Fruit fly (Drosophila melanogaster) whole organism, embryonic: ENCODE measurements around the gene Nup98-96.

Experiments used
- Aef1 ChIP-seq: fragments of 200-800 bp; sonication (Bioruptor generic); IDR thresholded peaks from 3 replicates; pipeline ENCODE4 v1.3.6; 2022; ENCODE audit warnings: missing biosample characterization, missing genetic modification characterization
- CG10654 ChIP-seq: fragments of 200-800 bp; sonication (Bioruptor generic); optimal IDR thresholded peaks from 2 replicates; lab custom pipeline; 2016; ENCODE audit warnings: missing biosample characterization, missing genetic modification characterization
- CG11695 ChIP-seq: fragments of 200-800 bp; sonication (Bioruptor generic); IDR thresholded peaks from 3 replicates; pipeline ENCODE4 v1.3.6; 2022; ENCODE audit warnings: missing biosample characterization, missing genetic modification characterization
- CG11723 ChIP-seq: fragments of 200-800 bp; sonication (Bioruptor generic); optimal IDR thresholded peaks from 2 replicates; lab custom pipeline; 2017; ENCODE audit warnings: missing biosample characterization, mild to moderate bottlenecking, missing genetic modification characterization
- CG12155 ChIP-seq: fragments of 200-800 bp; sonication (Bioruptor generic); optimal IDR thresholded peaks from 3 replicates; lab custom pipeline; 2016; ENCODE audit warnings: missing biosample characterization, missing genetic modification characterization
- CG12219 ChIP-seq: fragments of 200-800 bp; sonication (Bioruptor generic); optimal IDR thresholded peaks from 3 replicates; lab custom pipeline; 2018; ENCODE audit warnings: missing biosample characterization, mild to moderate bottlenecking, missing genetic modification characterization
- CG12236 ChIP-seq: fragments of 200-800 bp; sonication (Bioruptor generic); optimal IDR thresholded peaks from 2 replicates; lab custom pipeline; 2016; ENCODE audit warnings: missing biosample characterization, missing genetic modification characterization
- CG12391 ChIP-seq: fragments of 200-800 bp; sonication (Bioruptor generic); optimal IDR thresholded peaks from 3 replicates; lab custom pipeline; 2018; ENCODE audit warnings: missing biosample characterization, mild to moderate bottlenecking, missing genetic modification characterization, moderate library complexity
- CG13287 ChIP-seq: fragments of 200-800 bp; sonication (Bioruptor generic); IDR thresholded peaks from 2 replicates; pipeline ENCODE4 v1.3.6; 2022; ENCODE audit warnings: missing biosample characterization, missing genetic modification characterization; ENCODE audit not compliant: partially characterized antibody
- CG13424 ChIP-seq: fragments of 200-800 bp; sonication (Bioruptor generic); optimal IDR thresholded peaks from 2 replicates; lab custom pipeline; 2019; ENCODE audit warnings: missing biosample characterization, mild to moderate bottlenecking, missing genetic modification characterization, moderate library complexity
- CG16813 ChIP-seq: fragments of 200-800 bp; sonication (Bioruptor generic); IDR thresholded peaks from 3 replicates; pipeline ENCODE4 v1.3.6; 2022; ENCODE audit warnings: missing biosample characterization, missing genetic modification characterization; ENCODE audit not compliant: partially characterized antibody
- CG17912 ChIP-seq: fragments of 200-800 bp; sonication (Bioruptor generic); optimal IDR thresholded peaks from 2 replicates; lab custom pipeline; 2018; ENCODE audit warnings: missing biosample characterization, mild to moderate bottlenecking, missing genetic modification characterization
- CG2712 ChIP-seq: fragments of 200-800 bp; optimal IDR thresholded peaks from 3 replicates; lab custom pipeline; 2019; ENCODE audit warnings: missing biosample characterization, mild to moderate bottlenecking, missing genetic modification characterization, moderate library complexity
- CG31388 ChIP-seq: fragments of 200-800 bp; sonication (Bioruptor generic); optimal IDR thresholded peaks from 2 replicates; lab custom pipeline; 2016; ENCODE audit warnings: missing biosample characterization, missing genetic modification characterization
- CG32767 ChIP-seq: fragments of 200-800 bp; sonication (Bioruptor generic); IDR thresholded peaks from 2 replicates; pipeline ENCODE4 v1.3.6; 2022; ENCODE audit warnings: missing biosample characterization, missing genetic modification characterization
- CG42726 ChIP-seq: fragments of 200-800 bp; sonication (Bioruptor generic); IDR thresholded peaks from 2 replicates; pipeline ENCODE4 v1.3.6; 2022; ENCODE audit warnings: missing biosample characterization, missing genetic modification characterization; ENCODE audit not compliant: partially characterized antibody
- CG4730 ChIP-seq: fragments of 200-800 bp; sonication (Bioruptor generic); IDR thresholded peaks from 2 replicates; pipeline ENCODE4 v1.3.6; 2022; ENCODE audit warnings: missing biosample characterization, missing genetic modification characterization
- CG4820 ChIP-seq: fragments of 200-800 bp; sonication (Bioruptor generic); optimal IDR thresholded peaks from 3 replicates; lab custom pipeline; 2016; ENCODE audit warnings: missing biosample characterization, missing genetic modification characterization
- CG5245 ChIP-seq: fragments of 200-800 bp; sonication (Bioruptor generic); optimal IDR thresholded peaks from 3 replicates; lab custom pipeline; 2016; ENCODE audit warnings: missing biosample characterization, missing genetic modification characterization
- CG6254 ChIP-seq: fragments of 200-800 bp; sonication (Bioruptor generic); optimal IDR thresholded peaks from 3 replicates; lab custom pipeline; 2017; ENCODE audit warnings: mild to moderate bottlenecking, missing biosample characterization, missing genetic modification reagents, missing genetic modification characterization
- CG7928 ChIP-seq: fragments of 200-800 bp; sonication (Bioruptor generic); optimal IDR thresholded peaks from 2 replicates; lab custom pipeline; 2017; ENCODE audit warnings: missing biosample characterization, mild to moderate bottlenecking, missing genetic modification characterization
- CG7987 ChIP-seq: fragments of 200-800 bp; sonication (Bioruptor generic); optimal IDR thresholded peaks from 2 replicates; lab custom pipeline; 2018; ENCODE audit warnings: missing biosample characterization, mild to moderate bottlenecking, missing genetic modification characterization, moderate library complexity
- CG8089 ChIP-seq: fragments of 200-800 bp; sonication (Bioruptor generic); optimal IDR thresholded peaks from 3 replicates; lab custom pipeline; 2016; ENCODE audit warnings: missing biosample characterization, missing genetic modification characterization
- CG8388 ChIP-seq: fragments of 200-800 bp; sonication (Bioruptor generic); optimal IDR thresholded peaks from 2 replicates; lab custom pipeline; 2019; ENCODE audit warnings: missing biosample characterization, mild to moderate bottlenecking, missing genetic modification characterization, moderate library complexity
- Doc3 ChIP-seq: fragments of 200-800 bp; sonication (Bioruptor generic); IDR thresholded peaks from 3 replicates; pipeline ENCODE4 v1.3.6; 2022; ENCODE audit warnings: missing biosample characterization, missing genetic modification characterization; ENCODE audit not compliant: partially characterized antibody
- HLH3B ChIP-seq: fragments of 200-800 bp; sonication (Bioruptor generic); IDR thresholded peaks from 2 replicates; pipeline ENCODE4 v1.3.6; 2022; ENCODE audit warnings: missing biosample characterization, missing genetic modification characterization
- Lpt ChIP-seq: fragments of >200 bp; optimal IDR thresholded peaks from 2 replicates; lab custom pipeline; 2018; ENCODE audit warnings: missing biosample characterization, missing genetic modification characterization
- MTF-1 ChIP-seq: fragments of 200-800 bp; sonication (Bioruptor generic); optimal IDR thresholded peaks from 2 replicates; lab custom pipeline; 2018; ENCODE audit warnings: missing biosample characterization, mild to moderate bottlenecking, missing genetic modification characterization, borderline replicate concordance
- Max ChIP-seq: fragments of 200-800 bp; sonication (Bioruptor generic); optimal IDR thresholded peaks from 2 replicates; lab custom pipeline; 2016; ENCODE audit warnings: missing biosample characterization, mild to moderate bottlenecking, missing genetic modification characterization
- Meics ChIP-seq: fragments of 200-800 bp; sonication (Bioruptor generic); optimal IDR thresholded peaks from 2 replicates; lab custom pipeline; 2017; ENCODE audit warnings: missing biosample characterization, mild to moderate bottlenecking, missing genetic modification characterization
- Opbp ChIP-seq: fragments of 200-800 bp; sonication (Bioruptor generic); IDR thresholded peaks from 3 replicates; pipeline ENCODE4 v1.3.6; 2022; ENCODE audit warnings: missing biosample characterization, missing genetic modification characterization; ENCODE audit not compliant: partially characterized antibody
- Sry-β ChIP-seq: fragments of 200-800 bp; sonication (Bioruptor generic); optimal IDR thresholded peaks from 2 replicates; lab custom pipeline; 2018; ENCODE audit warnings: missing biosample characterization, mild to moderate bottlenecking, missing genetic modification characterization, moderate library complexity
- Sry-δ ChIP-seq: fragments of 200-800 bp; sonication (Bioruptor generic); optimal IDR thresholded peaks from 2 replicates; lab custom pipeline; 2016; ENCODE audit warnings: missing biosample characterization, missing genetic modification characterization
- Taf1 ChIP-seq: fragments of 200-800 bp; sonication (Bioruptor generic); IDR thresholded peaks from 2 replicates; pipeline ENCODE4 v1.3.6; 2022; ENCODE audit warnings: missing biosample characterization, missing genetic modification characterization
- aop ChIP-seq: fragments of 200-800 bp; sonication (Bioruptor generic); IDR thresholded peaks from 2 replicates; pipeline ENCODE4 v1.3.6; 2022; ENCODE audit warnings: missing biosample characterization, missing genetic modification characterization
- az2 ChIP-seq: fragments of 200-800 bp; sonication (Bioruptor generic); optimal IDR thresholded peaks from 3 replicates; lab custom pipeline; 2016; ENCODE audit warnings: missing biosample characterization, missing genetic modification characterization
- cato ChIP-seq: fragments of 200-800 bp; sonication (Bioruptor generic); optimal IDR thresholded peaks from 2 replicates; lab custom pipeline; 2016; ENCODE audit warnings: missing biosample characterization, missing genetic modification characterization, borderline replicate concordance
- da ChIP-seq: fragments of 200-800 bp; sonication (Bioruptor generic); optimal IDR thresholded peaks from 2 replicates; lab custom pipeline; 2016; ENCODE audit warnings: missing biosample characterization, missing genetic modification characterization
- dmrt11E ChIP-seq: fragments of 200-800 bp; sonication (Bioruptor generic); optimal IDR thresholded peaks from 3 replicates; lab custom pipeline; 2018; ENCODE audit warnings: missing biosample characterization, mild to moderate bottlenecking, missing genetic modification characterization, moderate library complexity
- gem ChIP-seq: fragments of 200-800 bp; sonication (Bioruptor generic); optimal IDR thresholded peaks from 2 replicates; lab custom pipeline; 2019; ENCODE audit warnings: missing biosample characterization, mild to moderate bottlenecking, missing genetic modification characterization, moderate library complexity
- gsb-n ChIP-seq: fragments of 200-800 bp; sonication (Bioruptor generic); optimal IDR thresholded peaks from 3 replicates; lab custom pipeline; 2018; ENCODE audit warnings: missing biosample characterization, mild to moderate bottlenecking, missing genetic modification characterization
- hbn ChIP-seq: fragments of 200-800 bp; sonication (Bioruptor generic); IDR thresholded peaks from 2 replicates; pipeline ENCODE4 v1.3.6; 2022; ENCODE audit warnings: missing biosample characterization, missing genetic modification characterization; ENCODE audit not compliant: partially characterized antibody
- maf-S ChIP-seq: fragments of 200-800 bp; sonication (Bioruptor generic); optimal IDR thresholded peaks from 2 replicates; lab custom pipeline; 2016; ENCODE audit warnings: missing biosample characterization, missing genetic modification characterization
- org-1 ChIP-seq: fragments of 200-800 bp; sonication (Bioruptor generic); optimal IDR thresholded peaks from 2 replicates; lab custom pipeline; 2017; ENCODE audit warnings: missing biosample characterization, missing genetic modification characterization
- phol ChIP-seq: fragments of 200-800 bp; sonication (Bioruptor generic); optimal IDR thresholded peaks from 3 replicates; lab custom pipeline; 2018; ENCODE audit warnings: missing biosample characterization, mild to moderate bottlenecking, missing genetic modification characterization, moderate library complexity
- stc ChIP-seq: fragments of 200-800 bp; sonication (Bioruptor generic); IDR thresholded peaks from 2 replicates; pipeline ENCODE4 v1.3.6; 2022; ENCODE audit warnings: missing biosample characterization, missing genetic modification characterization
- tap ChIP-seq: fragments of 200-800 bp; optimal IDR thresholded peaks from 3 replicates; lab custom pipeline; 2019; ENCODE audit warnings: missing biosample characterization, mild to moderate bottlenecking, missing genetic modification characterization, moderate library complexity
- trem ChIP-seq: fragments of 200-800 bp; optimal IDR thresholded peaks from 3 replicates; lab custom pipeline; 2019; ENCODE audit warnings: missing biosample characterization, mild to moderate bottlenecking, missing genetic modification characterization, moderate library complexity
- ttk ChIP-seq: fragments of 200-800 bp; sonication (Bioruptor generic); IDR thresholded peaks from 2 replicates; pipeline ENCODE4 v2.1.2; 2022; ENCODE audit warnings: missing biosample characterization, missing genetic modification characterization
- vnd ChIP-seq: fragments of 200-800 bp; sonication (Bioruptor generic); IDR thresholded peaks from 3 replicates; pipeline ENCODE4 v1.3.6; 2022; ENCODE audit warnings: missing biosample characterization, missing genetic modification characterization; ENCODE audit not compliant: partially characterized antibody

Gene Nup98-96

dm6 chr3R:23732990-23733512 is 48.4 kb downstream of the Nup98-96 start, which contains the start of the genes Hmgcr and Rpn9 (continued):
- TF ChIP-seq Sry-β (GFP tag; lab: Kevin White, UChicago): peak; percentile 10
- no peak for TF ChIP-seq az2 (GFP tag; lab: Kevin White, UChicago)
- TF ChIP-seq CG4820 (GFP tag; lab: Kevin White, UChicago): no peak
- TF ChIP-seq CG12155 (GFP tag; lab: Kevin White, UChicago): no peak
- TF ChIP-seq CG12236 (GFP tag; lab: Kevin White, UChicago): no peak
- TF ChIP-seq da: no peak
- no peak for TF ChIP-seq Lpt (GFP tag; lab: Kevin White, UChicago)
- no peak for TF ChIP-seq CG10654 (GFP tag; lab: Kevin White, UChicago)
- peak; percentile 61 for TF ChIP-seq CG2712 (tag; lab: Kevin White, UChicago)
- TF ChIP-seq CG5245 (GFP tag; lab: Kevin White, UChicago): no peak
- peak; percentile 41 for TF ChIP-seq CG7987 (GFP tag; lab: Kevin White, UChicago)
- no peak for TF ChIP-seq tap (tag; lab: Kevin White, UChicago)
- no peak for TF ChIP-seq aop (GFP tag; lab: Robert Waterston, UW)
- no peak for TF ChIP-seq org-1 (GFP tag; lab: Kevin White, UChicago)
- TF ChIP-seq HLH3B (GFP tag; lab: Robert Waterston, UW): no peak
- no peak for TF ChIP-seq CG4730 (GFP tag; lab: Robert Waterston, UW)
- TF ChIP-seq maf-S (GFP tag; lab: Kevin White, UChicago): no peak
- TF ChIP-seq Meics (GFP tag; lab: Kevin White, UChicago): no peak
- no peak for TF ChIP-seq CG11723 (GFP tag; lab: Kevin White, UChicago)
- no peak for TF ChIP-seq CG11695
- no peak for TF ChIP-seq CG31388 (GFP tag; lab: Kevin White, UChicago)
- TF ChIP-seq CG42726 (GFP tag; lab: Robert Waterston, UW): peak; percentile 17; the same call in 1 of the 2 replicates
- no peak for TF ChIP-seq CG16813 (GFP tag; lab: Robert Waterston, UW)
- peak; percentile 65 for TF ChIP-seq phol (tag; lab: Kevin White, UChicago)
- TF ChIP-seq cato: no peak
- no peak for TF ChIP-seq Doc3 (GFP tag; lab: Robert Waterston, UW)
- TF ChIP-seq Opbp (GFP tag; lab: Robert Waterston, UW): 0 out of 3 replicates have a peak, but pooled peaks have one; percentile 48
- peak; percentile 0 for TF ChIP-seq CG8089 (GFP tag; lab: Kevin White, UChicago)
- TF ChIP-seq Taf1 (GFP tag; lab: Robert Waterston, UW): no peak
- no peak for TF ChIP-seq stc (GFP tag; lab: Robert Waterston, UW)
- TF ChIP-seq Max (GFP tag; lab: Kevin White, UChicago): peak; percentile 6
- TF ChIP-seq CG7928 (GFP tag; lab: Kevin White, UChicago): no peak
- TF ChIP-seq gsb-n (tag; lab: Kevin White, UChicago): peak; percentile 49
- TF ChIP-seq CG8388 (GFP tag; lab: Kevin White, UChicago): no peak
- TF ChIP-seq hbn (GFP tag; lab: Robert Waterston, UW): no peak
- TF ChIP-seq ttk: no peak
- peak; percentile 57; the same call in 1 of the 2 replicates for TF ChIP-seq CG13287 (GFP tag; lab: Robert Waterston, UW)
- TF ChIP-seq CG13424 (tag; lab: Kevin White, UChicago): peak; percentile 28
- TF ChIP-seq gem (tag; lab: Kevin White, UChicago): peak; percentile 35
- no peak for TF ChIP-seq CG12219 (GFP tag; lab: Kevin White, UChicago)
- TF ChIP-seq Aef1 (GFP tag; lab: Robert Waterston, UW): no peak
- TF ChIP-seq CG17912: no peak
- TF ChIP-seq MTF-1 (GFP tag; lab: Kevin White, UChicago): no peak
- TF ChIP-seq dmrt11E: no peak
- TF ChIP-seq CG32767 (GFP tag; lab: Robert Waterston, UW): no peak
- no peak for TF ChIP-seq vnd (GFP tag; lab: Robert Waterston, UW)
- peak; percentile 63 for TF ChIP-seq CG12391
- TF ChIP-seq Sry-δ (GFP tag; lab: Kevin White, UChicago): peak; percentile 52
- peak; percentile 73 for TF ChIP-seq trem (tag; lab: Kevin White, UChicago)
- TF ChIP-seq CG6254: no peak
